Worm (Caenorhabditis elegans): ENCODE results near the gene dpy-28.
A peak's percentile ranks its signal among the peaks of the same experiment; 100 is the strongest.

The dpy-28 gene

ce11 chrIII:10720170-10720569, 42.8 kb upstream of the dpy-28 start:
- peak; percentile 46 for TF ChIP-seq cnd-1 (tag; optimal IDR thresholded peaks at IDR 0.05)
- peak; percentile 29 for TF ChIP-seq nhr-237 (tag; optimal IDR thresholded peaks at IDR 0.05)
- TF ChIP-seq mep-1 (tag; optimal IDR thresholded peaks at IDR 0.05): peak; percentile 84
- peak; percentile 61 for TF ChIP-seq pha-4 (tag; optimal IDR thresholded peaks at IDR 0.05)
- TF ChIP-seq elt-1 (tag; optimal IDR thresholded peaks at IDR 0.05; ENCODE audit: borderline replicate concordance, insufficient read depth): no peak
- TF ChIP-seq blmp-1 (tag; optimal IDR thresholded peaks at IDR 0.05): no peak
- TF ChIP-seq ces-1 (GFP tag; optimal IDR thresholded peaks at IDR 0.05): peak; percentile 76
- peak; percentile 60 for TF ChIP-seq drap-1 (GFP tag; optimal IDR thresholded peaks at IDR 0.05)
- peak; percentile 94 for TF ChIP-seq hlh-1 (tag; optimal IDR thresholded peaks at IDR 0.05)
- TF ChIP-seq sptf-1 (tag; optimal IDR thresholded peaks at IDR 0.05): no peak
- peak; percentile 80 for TF ChIP-seq mls-2 (tag; optimal IDR thresholded peaks at IDR 0.05)
- peak; percentile 54 for TF ChIP-seq ceh-39 (tag; optimal IDR thresholded peaks at IDR 0.05)
- peak; percentile 53 for TF ChIP-seq unc-62 (GFP tag; optimal IDR thresholded peaks at IDR 0.05)
- TF ChIP-seq lsy-2 (tag; optimal IDR thresholded peaks at IDR 0.05): peak; percentile 40
- peak; percentile 43 for TF ChIP-seq lin-32 (GFP tag; optimal IDR thresholded peaks at IDR 0.05)
- peak; percentile 76 for TF ChIP-seq unc-120 (tag; optimal IDR thresholded peaks at IDR 0.05; ENCODE audit: poor library complexity, severe bottlenecking)
- no peak for TF ChIP-seq nhr-76 (tag; optimal IDR thresholded peaks at IDR 0.05)
- peak; percentile 39 for TF ChIP-seq lin-13 (tag; optimal IDR thresholded peaks at IDR 0.05)
- TF ChIP-seq elt-3 (tag; optimal IDR thresholded peaks at IDR 0.05): no peak

ce11 chrIII:10721056-10721455, 41.9 kb upstream of the dpy-28 start:
- TF ChIP-seq pha-4 (tag; optimal IDR thresholded peaks at IDR 0.05) (no peak), nhr-28 (tag; optimal IDR thresholded peaks at IDR 0.05) (no peak), elt-3 (tag; optimal IDR thresholded peaks at IDR 0.05) (no peak), snpc-4 (tag; optimal IDR thresholded peaks at IDR 0.05) (no peak), cnd-1 (tag; optimal IDR thresholded peaks at IDR 0.05) (no peak), mep-1 (tag; optimal IDR thresholded peaks at IDR 0.05) (no peak), flh-1 (GFP tag; optimal IDR thresholded peaks at IDR 0.05) (no peak), lsy-2 (tag; optimal IDR thresholded peaks at IDR 0.05) (no peak), ceh-43 (GFP tag; optimal IDR thresholded peaks at IDR 0.05) (no peak), drap-1 (GFP tag; optimal IDR thresholded peaks at IDR 0.05) (no peak), hlh-1 (tag; optimal IDR thresholded peaks at IDR 0.05) (no peak), bed-3 (GFP tag; optimal IDR thresholded peaks at IDR 0.05) (no peak), unc-39 (tag; optimal IDR thresholded peaks at IDR 0.05) (no peak), ztf-11 (tag; optimal IDR thresholded peaks at IDR 0.05) (no peak), nhr-2 (tag; optimal IDR thresholded peaks at IDR 0.05) (no peak), ces-1 (GFP tag; optimal IDR thresholded peaks at IDR 0.05) (no peak), lin-32 (GFP tag; optimal IDR thresholded peaks at IDR 0.05) (no peak), elt-1 (tag; optimal IDR thresholded peaks at IDR 0.05; ENCODE audit: borderline replicate concordance, insufficient read depth) (no peak), mab-5 (tag; optimal IDR thresholded peaks at IDR 0.05) (no peak), nhr-76 (tag; optimal IDR thresholded peaks at IDR 0.05) (no peak)

- TF ChIP-seq hlh-1 (tag; optimal IDR thresholded peaks at IDR 0.05) (no peak), drap-1 (GFP tag; optimal IDR thresholded peaks at IDR 0.05) (no peak), M03D4.4 (tag; optimal IDR thresholded peaks at IDR 0.05) (no peak), ceh-83 (GFP tag; optimal IDR thresholded peaks at IDR 0.05) (no peak), mep-1 (tag; optimal IDR thresholded peaks at IDR 0.05) (no peak), flh-1 (GFP tag; optimal IDR thresholded peaks at IDR 0.05) (no peak), sptf-1 (tag; optimal IDR thresholded peaks at IDR 0.05) (no peak), nhr-2 (tag; optimal IDR thresholded peaks at IDR 0.05) (no peak), ztf-11 (tag; optimal IDR thresholded peaks at IDR 0.05) (no peak), pha-4 (tag; optimal IDR thresholded peaks at IDR 0.05) (no peak), ceh-39 (tag; optimal IDR thresholded peaks at IDR 0.05) (no peak), tbx-8 (GFP tag; optimal IDR thresholded peaks at IDR 0.05) (no peak)
Observed at ce11 chrIII:10730510-10730909, 32.4 kb upstream of the dpy-28 start, which contains the start of gene tat-3. TSS of gene tat-3 (minus strand) at chrIII:10730705.

ce11 chrIII:10733300-10733699, 29.6 kb upstream of the dpy-28 start:
- TF ChIP-seq elt-3 (tag; optimal IDR thresholded peaks at IDR 0.05): no peak
- TF ChIP-seq tbx-8 (GFP tag; optimal IDR thresholded peaks at IDR 0.05): no peak
- no peak for TF ChIP-seq sem-2 (GFP tag; optimal IDR thresholded peaks at IDR 0.05)
- TF ChIP-seq pha-4 (tag; optimal IDR thresholded peaks at IDR 0.05): no peak
- TF ChIP-seq mab-5 (tag; optimal IDR thresholded peaks at IDR 0.05): no peak

Data from whole organism, mixed stage, embryonic.